Worm (Caenorhabditis elegans) whole organism, L4 larva: Measurements from ENCODE around the gene ugt-62.

ENCODE experiments used
- ceh-62 ChIP-seq: sonication (generic microtip); optimal IDR thresholded peaks from 2 replicates; lab custom pipeline; 2017; ENCODE audit warnings: missing biosample characterization, missing genetic modification characterization
- ceh-82 ChIP-seq: sonication (generic microtip); optimal IDR thresholded peaks from 2 replicates; lab custom pipeline; 2017; ENCODE audit warnings: missing biosample characterization, missing genetic modification characterization
- lir-3 ChIP-seq: sonication (generic microtip); optimal IDR thresholded peaks from 2 replicates; lab custom pipeline; 2016; ENCODE audit warnings: mild to moderate bottlenecking, missing genetic modification characterization, missing compliant biosample characterization
- nhr-237 ChIP-seq: sonication (generic microtip); optimal IDR thresholded peaks from 2 replicates; lab custom pipeline; 2017; ENCODE audit warnings: missing biosample characterization, missing genetic modification characterization
- nhr-6 ChIP-seq: fragments of 150-350 bp; optimal IDR thresholded peaks from 2 replicates; lab custom pipeline; 2014; ENCODE audit warnings: missing biosample characterization, missing genetic modification characterization

ce11 chrIII:4568030-4568429, 27.6 kb upstream of the ugt-62 start, which contains the start of gene mlcd-1:
- TF ChIP-seq ceh-62 (no peak), nhr-237 (no peak), ceh-82 (tag; lab: Kevin White, UChicago) (no peak), lir-3 (tag; lab: Kevin White, UChicago) (no peak), nhr-6 (tag; lab: Kevin White, UChicago) (no peak)
